Worm (Caenorhabditis elegans): Measurements from ENCODE around the gene W03C9.1.

Gene W03C9.1

DNA sequence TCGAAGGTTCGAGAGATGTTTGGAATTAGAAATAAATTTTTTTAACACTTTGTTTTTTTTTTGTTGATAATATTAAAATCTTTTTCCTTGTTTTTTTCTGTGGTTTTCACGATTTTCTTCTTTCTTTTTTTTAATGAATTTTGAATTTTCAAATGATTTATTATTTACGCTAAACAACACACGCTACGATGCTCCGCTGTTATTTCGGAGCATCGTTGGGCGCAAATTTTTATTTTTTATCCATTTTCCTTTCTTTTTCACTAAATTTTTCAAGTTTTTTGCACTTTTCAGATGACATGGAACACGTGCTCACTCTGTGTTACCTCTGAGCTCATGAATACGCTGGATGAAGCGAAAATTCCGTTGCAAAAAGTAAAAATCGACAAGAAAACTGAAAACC is at the start of gene W03C9.1, which contains the start of gene W03C9.2:
Gene W03C9.1, minus strand, starts transcription at position 46 of the 400 bp plus-strand sequence.
Gene W03C9.2, plus strand, starts transcription at position 286 of the 400 bp plus-strand sequence.
- no peak for TF ChIP-seq ama-1 (optimal IDR thresholded peaks at IDR 0.05)
- no peak for TF ChIP-seq nhr-11 (tag; optimal IDR thresholded peaks at IDR 0.05)

DNA sequence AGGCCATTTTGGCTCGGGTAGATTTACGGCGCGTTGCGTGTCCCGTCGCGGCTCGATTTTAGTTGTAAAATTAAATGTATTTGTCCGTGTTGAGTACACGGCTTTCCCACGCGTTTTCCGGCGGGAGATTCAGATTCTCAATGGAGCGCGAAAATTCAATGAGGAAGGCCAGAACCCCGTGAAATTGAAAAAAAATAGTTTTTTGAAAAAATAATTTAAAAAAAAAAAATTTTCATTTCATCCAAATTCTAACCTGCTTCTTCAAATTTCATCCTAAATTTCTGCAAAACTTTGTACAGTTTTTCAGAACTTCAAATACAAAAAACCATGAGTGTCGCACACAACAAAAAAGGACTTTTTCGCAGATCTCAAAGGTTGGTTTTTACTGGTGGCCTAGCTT is 46.8 kb upstream of the W03C9.1 start, which contains the start of gene glb-29:
Gene glb-29, plus strand, starts transcription at position 301 of the 400 bp plus-strand sequence.
- TF ChIP-seq fos-1 (tag; optimal IDR thresholded peaks at IDR 0.05) = no peak
- no peak for TF ChIP-seq blmp-1 (tag; optimal IDR thresholded peaks at IDR 0.05; ENCODE audit: insufficient read depth)
- TF ChIP-seq egl-27 (tag; optimal IDR thresholded peaks at IDR 0.05) = no peak
- no peak for TF ChIP-seq mdl-1 (tag; optimal IDR thresholded peaks at IDR 0.05)
- no peak for TF ChIP-seq mab-5 (tag; optimal IDR thresholded peaks at IDR 0.05)
- no peak for TF ChIP-seq lin-39 (tag; optimal IDR thresholded peaks at IDR 0.05)
- no peak for TF ChIP-seq zag-1 (tag; optimal IDR thresholded peaks at IDR 0.05)
- TF ChIP-seq dmd-4 (tag; optimal IDR thresholded peaks at IDR 0.05) = no peak
- no peak for TF ChIP-seq F13H6.1 (tag; optimal IDR thresholded peaks at IDR 0.05)
- no peak for TF ChIP-seq ztf-4 (tag; optimal IDR thresholded peaks at IDR 0.05)
- no peak for TF ChIP-seq ceh-16 (tag; optimal IDR thresholded peaks at IDR 0.05)
- TF ChIP-seq Y55F3AM.14 (GFP tag; optimal IDR thresholded peaks at IDR 0.05) = no peak
- TF ChIP-seq mbf-1 (tag; optimal IDR thresholded peaks at IDR 0.05) = no peak
- no peak for TF ChIP-seq nhr-6 (tag; optimal IDR thresholded peaks at IDR 0.05)
- no peak for TF ChIP-seq nhr-21 (tag; optimal IDR thresholded peaks at IDR 0.05)
- no peak for TF ChIP-seq aly-2 (tag; optimal IDR thresholded peaks at IDR 0.05)

DNA sequence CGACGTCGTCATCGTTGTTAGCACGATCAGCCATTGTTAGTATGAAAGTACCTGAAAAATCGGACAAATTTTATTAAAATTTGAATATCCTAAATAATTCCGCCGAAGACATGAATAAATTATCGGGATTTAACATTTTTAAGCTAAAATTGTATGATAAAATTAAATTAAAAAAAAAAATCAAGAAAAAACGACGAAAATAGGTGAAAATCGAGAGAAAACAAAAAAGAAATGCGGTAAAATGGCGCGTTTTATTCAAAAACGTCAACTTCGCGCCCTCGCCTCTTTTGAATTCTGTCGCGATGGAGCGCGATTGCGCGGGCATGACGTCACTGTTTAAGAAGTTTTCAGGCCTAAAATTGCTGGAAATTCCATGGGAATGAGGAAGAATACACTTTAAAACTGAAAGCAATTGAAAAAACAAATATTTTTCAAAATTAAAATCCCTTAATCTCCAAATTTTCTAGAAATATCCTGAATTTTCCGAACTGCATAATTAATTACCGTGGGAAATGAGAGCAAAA is 44.7 kb upstream of the W03C9.1 start, which contains the start of gene mcm-2:
Gene mcm-2, minus strand, starts transcription at position 51 of the 524 bp plus-strand sequence.
- TF ChIP-seq blmp-1 (tag; optimal IDR thresholded peaks at IDR 0.05; ENCODE audit: insufficient read depth) (no peak), sma-3 (GFP tag; optimal IDR thresholded peaks at IDR 0.05) (peak; percentile 24), nhr-11 (tag; optimal IDR thresholded peaks at IDR 0.05) (no peak), nhr-237 (tag; optimal IDR thresholded peaks at IDR 0.05) (no peak), lsy-2 (tag; optimal IDR thresholded peaks at IDR 0.05) (peak; percentile 41 to 80), ztf-4 (tag; optimal IDR thresholded peaks at IDR 0.05) (no peak), sem-4 (tag; optimal IDR thresholded peaks at IDR 0.05) (no peak), nhr-77 (tag; optimal IDR thresholded peaks at IDR 0.05) (no peak), elt-3 (tag; optimal IDR thresholded peaks at IDR 0.05) (no peak), nhr-10 (tag; optimal IDR thresholded peaks at IDR 0.05) (no peak), C34F6.9 (tag; optimal IDR thresholded peaks at IDR 0.05) (peak; percentile 78), ceh-16 (tag; optimal IDR thresholded peaks at IDR 0.05) (no peak), unc-55 (GFP tag; optimal IDR thresholded peaks at IDR 0.05) (peak; percentile 88), F13H6.1 (tag; optimal IDR thresholded peaks at IDR 0.05) (no peak), Y55F3AM.14 (GFP tag; optimal IDR thresholded peaks at IDR 0.05) (no peak), alr-1 (tag; optimal IDR thresholded peaks at IDR 0.05) (no peak), lin-13 (GFP tag; optimal IDR thresholded peaks at IDR 0.05) (no peak), mab-5 (tag; optimal IDR thresholded peaks at IDR 0.05) (no peak), elt-1 (tag; optimal IDR thresholded peaks at IDR 0.05) (no peak), ceh-82 (tag; optimal IDR thresholded peaks at IDR 0.05) (no peak), ztf-11 (tag; optimal IDR thresholded peaks at IDR 0.05) (no peak), zag-1 (tag; optimal IDR thresholded peaks at IDR 0.05) (peak; percentile 31), gmeb-1 (tag; optimal IDR thresholded peaks at IDR 0.05) (peak; percentile 86), peb-1 (tag; optimal IDR thresholded peaks at IDR 0.05) (no peak), unc-39 (tag; optimal IDR thresholded peaks at IDR 0.05) (no peak), egl-27 (tag; optimal IDR thresholded peaks at IDR 0.05) (no peak), crh-2 (tag; optimal IDR thresholded peaks at IDR 0.05) (peak; percentile 69), nhr-21 (tag; optimal IDR thresholded peaks at IDR 0.05) (no peak), nhr-25 (tag; optimal IDR thresholded peaks at IDR 0.05) (peak; percentile 57), nhr-6 (tag; optimal IDR thresholded peaks at IDR 0.05) (no peak), nhr-12 (tag; optimal IDR thresholded peaks at IDR 0.05) (no peak), aly-2 (tag; optimal IDR thresholded peaks at IDR 0.05) (no peak), unc-62 (GFP tag; optimal IDR thresholded peaks at IDR 0.05) (no peak), lin-39 (tag; optimal IDR thresholded peaks at IDR 0.05) (no peak), mbf-1 (tag; optimal IDR thresholded peaks at IDR 0.05) (no peak), sma-9 (GFP tag; optimal IDR thresholded peaks at IDR 0.05) (no peak), sma-9 (tag; optimal IDR thresholded peaks at IDR 0.05) (no peak), nhr-23 (tag; optimal IDR thresholded peaks at IDR 0.05) (no peak), skn-1 (tag; optimal IDR thresholded peaks at IDR 0.05) (no peak), fos-1 (tag; optimal IDR thresholded peaks at IDR 0.05) (peak; percentile 56), dmd-4 (tag; optimal IDR thresholded peaks at IDR 0.05) (no peak), snpc-4 (tag; optimal IDR thresholded peaks at IDR 0.05) (no peak), R02D3.7 (tag; optimal IDR thresholded peaks at IDR 0.05) (no peak), lin-11 (tag; optimal IDR thresholded peaks at IDR 0.05) (peak; percentile 51), ztf-1 (GFP tag; conservative IDR thresholded peaks at IDR 0.05) (no peak), ZK546.5 (tag; optimal IDR thresholded peaks at IDR 0.05) (no peak), nhr-129 (tag; optimal IDR thresholded peaks at IDR 0.05) (peak; percentile 51)

All from whole organism, L2 larva.